Fruit fly (Drosophila melanogaster) whole organism, embryonic: ENCODE data around the gene osy.

Source experiments
- Adf1 ChIP-seq: fragments of 200-800 bp; sonication (Bioruptor generic); IDR thresholded peaks from 2 replicates; pipeline ENCODE4 v1.3.6; 2022; ENCODE audit warnings: missing biosample characterization, missing genetic modification characterization
- Asciz ChIP-seq: fragments of 200-800 bp; sonication (Bioruptor generic); optimal IDR thresholded peaks from 2 replicates; lab custom pipeline; 2017; ENCODE audit warnings: missing biosample characterization, mild to moderate bottlenecking, missing genetic modification characterization, missing genetic modification reagents
- BEAF-32 ChIP-seq: fragments of 200-800 bp; sonication (Bioruptor generic); optimal IDR thresholded peaks from 3 replicates; lab custom pipeline; 2017; ENCODE audit warnings: missing biosample characterization, missing genetic modification characterization, mild to moderate bottlenecking, moderate library complexity, missing genetic modification reagents
- CG10543 ChIP-seq: fragments of 200-800 bp; sonication (Bioruptor generic); optimal IDR thresholded peaks from 3 replicates; lab custom pipeline; 2017; ENCODE audit warnings: missing biosample characterization, mild to moderate bottlenecking, missing genetic modification characterization, moderate library complexity
- CG11456 ChIP-seq: fragments of 200-800 bp; sonication (Bioruptor generic); IDR thresholded peaks from 3 replicates; pipeline ENCODE4 v1.3.6; 2022; ENCODE audit warnings: missing biosample characterization, missing genetic modification characterization
- CG11695 ChIP-seq: fragments of 200-800 bp; sonication (Bioruptor generic); IDR thresholded peaks from 3 replicates; pipeline ENCODE4 v1.3.6; 2022; ENCODE audit warnings: missing biosample characterization, missing genetic modification characterization
- CG12104 ChIP-seq: fragments of 200-800 bp; sonication (Bioruptor generic); optimal IDR thresholded peaks from 3 replicates; lab custom pipeline; 2016; ENCODE audit warnings: missing biosample characterization, missing genetic modification characterization
- CG12219 ChIP-seq: fragments of 200-800 bp; sonication (Bioruptor generic); optimal IDR thresholded peaks from 3 replicates; lab custom pipeline; 2018; ENCODE audit warnings: missing biosample characterization, mild to moderate bottlenecking, missing genetic modification characterization
- CG12769 ChIP-seq: fragments of 200-800 bp; sonication (Bioruptor generic); optimal IDR thresholded peaks from 2 replicates; lab custom pipeline; 2019; ENCODE audit warnings: missing biosample characterization, mild to moderate bottlenecking, missing genetic modification characterization, moderate library complexity
- CG13287 ChIP-seq: fragments of 200-800 bp; sonication (Bioruptor generic); IDR thresholded peaks from 2 replicates; pipeline ENCODE4 v1.3.6; 2022; ENCODE audit warnings: missing biosample characterization, missing genetic modification characterization; ENCODE audit not compliant: partially characterized antibody
- CG14860 ChIP-seq: fragments of 200-800 bp; sonication (Bioruptor generic); IDR thresholded peaks from 3 replicates; pipeline ENCODE4 v1.3.6; 2022; ENCODE audit warnings: missing biosample characterization, missing genetic modification characterization; ENCODE audit not compliant: partially characterized antibody
- CG1603 ChIP-seq: fragments of 200-800 bp; sonication (Bioruptor generic); optimal IDR thresholded peaks from 2 replicates; lab custom pipeline; 2019; ENCODE audit warnings: missing biosample characterization, mild to moderate bottlenecking, missing genetic modification characterization, moderate library complexity
- CG16815 ChIP-seq: fragments of 200-800 bp; sonication (Bioruptor generic); optimal IDR thresholded peaks from 3 replicates; lab custom pipeline; 2017; ENCODE audit warnings: missing biosample characterization, mild to moderate bottlenecking, missing genetic modification characterization
- CG17186 ChIP-seq: fragments of 200-800 bp; sonication (Bioruptor generic); optimal IDR thresholded peaks from 3 replicates; lab custom pipeline; 2017; ENCODE audit warnings: missing biosample characterization, missing genetic modification reagents, missing genetic modification characterization
- CG17829 ChIP-seq: fragments of 200-800 bp; optimal IDR thresholded peaks from 2 replicates; lab custom pipeline; 2019; ENCODE audit warnings: missing biosample characterization, mild to moderate bottlenecking, missing genetic modification characterization, moderate library complexity
- CG2712 ChIP-seq: fragments of 200-800 bp; optimal IDR thresholded peaks from 3 replicates; lab custom pipeline; 2019; ENCODE audit warnings: missing biosample characterization, mild to moderate bottlenecking, missing genetic modification characterization, moderate library complexity
- CG4282 ChIP-seq: fragments of 200-800 bp; sonication (Bioruptor generic); optimal IDR thresholded peaks from 2 replicates; lab custom pipeline; 2016; ENCODE audit warnings: missing biosample characterization, missing genetic modification characterization
- CG43689 ChIP-seq: fragments of 200-800 bp; sonication (Bioruptor generic); IDR thresholded peaks from 2 replicates; pipeline ENCODE4 v1.3.6; 2022; ENCODE audit warnings: missing biosample characterization, missing genetic modification characterization
- CG6689 ChIP-seq: fragments of 200-800 bp; sonication (Bioruptor generic); IDR thresholded peaks from 2 replicates; pipeline ENCODE4 v1.3.6; 2022; ENCODE audit warnings: missing biosample characterization, missing genetic modification characterization
- Gug ChIP-seq: fragments of 200-800 bp; sonication (Bioruptor generic); IDR thresholded peaks from 4 replicates; pipeline ENCODE4 v1.3.6; 2022; ENCODE audit warnings: missing biosample characterization, missing genetic modification characterization
- Hand ChIP-seq: fragments of 200-800 bp; sonication (Bioruptor generic); optimal IDR thresholded peaks from 2 replicates; lab custom pipeline; 2017; ENCODE audit warnings: mild to moderate bottlenecking, missing biosample characterization, missing genetic modification reagents, missing genetic modification characterization
- Hey ChIP-seq: fragments of 200-800 bp; sonication (Bioruptor generic); optimal IDR thresholded peaks from 3 replicates; lab custom pipeline; 2018; ENCODE audit warnings: missing biosample characterization, mild to moderate bottlenecking, missing genetic modification characterization
- Hr78 ChIP-seq, 2 experiments: fragments of 200-800 bp in 1 of 2; fragments of >200 bp in 1 of 2; sonication (Bioruptor generic) in 1 of 2; optimal IDR thresholded peaks; 2 replicates each; lab custom pipeline; 2017 to 2019; ENCODE audit warnings: missing biosample characterization in 2 of 2, missing genetic modification characterization in 2 of 2, mild to moderate bottlenecking in 1 of 2, moderate library complexity in 1 of 2
- Jarid2 ChIP-seq: fragments of 200-800 bp; sonication (Bioruptor generic); optimal IDR thresholded peaks from 3 replicates; lab custom pipeline; 2017; ENCODE audit warnings: mild to moderate bottlenecking, missing biosample characterization, missing genetic modification reagents, missing genetic modification characterization
- Lhr ChIP-seq: fragments of 200-800 bp; sonication (Bioruptor generic); optimal IDR thresholded peaks from 3 replicates; lab custom pipeline; 2017; ENCODE audit warnings: mild to moderate bottlenecking, missing biosample characterization, missing genetic modification reagents, missing genetic modification characterization
- Med ChIP-seq: fragments of 200-800 bp; sonication (Bioruptor generic); peaks from one replicate; lab custom pipeline; 2016; ENCODE audit warnings: missing biosample characterization, missing genetic modification characterization, mild to moderate bottlenecking, inconsistent platforms, moderate library complexity
- Rfx ChIP-seq: fragments of 200-800 bp; sonication (Bioruptor generic); IDR thresholded peaks from 2 replicates; pipeline ENCODE4 v1.3.6; 2022; ENCODE audit warnings: missing biosample characterization, missing genetic modification characterization
- Rx ChIP-seq: fragments of 200-800 bp; sonication (Bioruptor generic); IDR thresholded peaks from 2 replicates; pipeline ENCODE4 v1.3.6; 2022; ENCODE audit warnings: missing biosample characterization, missing genetic modification characterization
- Sox100B ChIP-seq: fragments of 200-800 bp; sonication (Bioruptor generic); optimal IDR thresholded peaks from 3 replicates; lab custom pipeline; 2018; ENCODE audit warnings: missing biosample characterization, mild to moderate bottlenecking, missing genetic modification characterization
- Ssrp ChIP-seq: fragments of 200-800 bp; sonication (Bioruptor generic); optimal IDR thresholded peaks from 2 replicates; lab custom pipeline; 2018; ENCODE audit warnings: missing biosample characterization, mild to moderate bottlenecking, missing genetic modification characterization, moderate library complexity
- Trl ChIP-seq, 3 experiments: fragments of >200 bp in 2 of 3; fragments of 200-800 bp in 1 of 3; sonication (Bioruptor generic) in 1 of 3; optimal IDR thresholded peaks; 2 replicates in 1 of 3; 3 replicates in 2 of 3; lab custom pipeline; 2016 to 2017; ENCODE audit warnings: missing biosample characterization in 1 of 3, missing genetic modification characterization in 1 of 3
- btn ChIP-seq: fragments of 200-800 bp; sonication (Bioruptor generic); optimal IDR thresholded peaks from 2 replicates; lab custom pipeline; 2016; ENCODE audit warnings: missing biosample characterization, missing genetic modification characterization
- cad ChIP-seq: fragments of >200 bp; optimal IDR thresholded peaks from 2 replicates; lab custom pipeline; 2017; ENCODE audit warnings: missing biosample characterization, missing genetic modification characterization
- cas ChIP-seq: fragments of 200-800 bp; sonication (Bioruptor generic); IDR thresholded peaks from 2 replicates; pipeline ENCODE4 v1.3.6; 2022; ENCODE audit warnings: missing biosample characterization, missing genetic modification characterization
- cg ChIP-seq: fragments of 200-800 bp; sonication (Bioruptor generic); optimal IDR thresholded peaks from 3 replicates; lab custom pipeline; 2019; ENCODE audit warnings: missing biosample characterization, mild to moderate bottlenecking, missing genetic modification characterization, moderate library complexity
- chinmo ChIP-seq: fragments of 200-800 bp; sonication (Bioruptor generic); IDR thresholded peaks from 4 replicates; pipeline ENCODE4 v1.3.6; 2022; ENCODE audit warnings: missing biosample characterization, missing genetic modification characterization; ENCODE audit not compliant: partially characterized antibody
- da ChIP-seq: fragments of 200-800 bp; sonication (Bioruptor generic); optimal IDR thresholded peaks from 2 replicates; lab custom pipeline; 2016; ENCODE audit warnings: missing biosample characterization, missing genetic modification characterization
- dimm ChIP-seq: fragments of 200-800 bp; sonication (Bioruptor generic); IDR thresholded peaks from 2 replicates; pipeline ENCODE4 v1.3.6; 2022; ENCODE audit warnings: missing biosample characterization, missing genetic modification characterization
- ems ChIP-seq: fragments of 200-800 bp; sonication (Bioruptor generic); optimal IDR thresholded peaks from 3 replicates; lab custom pipeline; 2016; ENCODE audit warnings: missing biosample characterization, missing genetic modification characterization
- en ChIP-seq: fragments of 200-800 bp; sonication (Bioruptor generic); optimal IDR thresholded peaks from 2 replicates; lab custom pipeline; 2016; ENCODE audit warnings: missing biosample characterization, missing genetic modification characterization
- eve ChIP-seq, 2 experiments: fragments of >200 bp; optimal IDR thresholded peaks; 2 replicates each; lab custom pipeline; 2017; ENCODE audit warnings: missing biosample characterization in 2 of 2, missing genetic modification characterization in 2 of 2
- gce ChIP-seq: fragments of 200-800 bp; sonication (Bioruptor generic); IDR thresholded peaks from 3 replicates; pipeline ENCODE4 v1.3.6; 2022; ENCODE audit warnings: missing biosample characterization, missing genetic modification characterization
- hkb ChIP-seq, 2 experiments: fragments of 200-800 bp in 1 of 2; fragments of >200 bp in 1 of 2; sonication (Bioruptor generic) in 1 of 2; IDR thresholded peaks in 1 of 2; optimal IDR thresholded peaks in 1 of 2; 2 replicates each; pipeline versions ENCODE4 v1.3.6 to Lab custom; 2017 to 2022; ENCODE audit warnings: missing biosample characterization in 1 of 2, missing genetic modification characterization in 1 of 2
- lola ChIP-seq, 3 experiments: fragments of >200 bp in 2 of 3; fragments of 200-800 bp in 1 of 3; sonication (Bioruptor generic) in 1 of 3; optimal IDR thresholded peaks; 2 replicates each; lab custom pipeline; 2017 to 2019; ENCODE audit warnings: missing biosample characterization in 3 of 3, missing genetic modification characterization in 3 of 3, mild to moderate bottlenecking in 1 of 3, moderate library complexity in 1 of 3
- onecut ChIP-seq: fragments of 200-800 bp; sonication (Bioruptor generic); IDR thresholded peaks from 2 replicates; pipeline ENCODE4 v1.3.6; 2022; ENCODE audit warnings: missing biosample characterization, missing genetic modification characterization
- psq ChIP-seq: fragments of 200-800 bp; sonication (Bioruptor generic); optimal IDR thresholded peaks from 2 replicates; lab custom pipeline; 2017; ENCODE audit warnings: missing biosample characterization, missing genetic modification characterization
- sima ChIP-seq: fragments of 200-800 bp; sonication (Bioruptor generic); optimal IDR thresholded peaks from 2 replicates; lab custom pipeline; 2016; ENCODE audit warnings: missing biosample characterization, missing genetic modification characterization
- sqz ChIP-seq: fragments of 200-800 bp; sonication (Bioruptor generic); optimal IDR thresholded peaks from 3 replicates; lab custom pipeline; 2018; ENCODE audit warnings: missing biosample characterization, mild to moderate bottlenecking, missing genetic modification characterization
- tgo ChIP-seq: fragments of 200-800 bp; sonication (Bioruptor generic); IDR thresholded peaks from 3 replicates; pipeline ENCODE4 v1.3.6; 2022; ENCODE audit warnings: missing biosample characterization, missing genetic modification characterization
- trh ChIP-seq: fragments of 200-800 bp; sonication (Bioruptor generic); optimal IDR thresholded peaks from 2 replicates; lab custom pipeline; 2016; ENCODE audit warnings: missing biosample characterization, missing genetic modification characterization

osy gene

dm6 chr3R:26318116-26318515, at the start of gene osy:
Gene osy (plus strand): TSS chr3R:26318355.
- TF ChIP-seq CG12219 (GFP tag; lab: Kevin White, UChicago), result no peak
- TF ChIP-seq Hey (tag; lab: Kevin White, UChicago), result no peak
- no peak for TF ChIP-seq Rx (GFP tag; lab: Robert Waterston, UW)
- TF ChIP-seq dimm (GFP tag; lab: Robert Waterston, UW), result no peak
- TF ChIP-seq btn (GFP tag; lab: Kevin White, UChicago), result no peak
- TF ChIP-seq CG43689, result no peak
- TF ChIP-seq trh (GFP tag; lab: Kevin White, UChicago), result no peak
- peak; percentile 48 for TF ChIP-seq Jarid2 (GFP tag; lab: Kevin White, UChicago)
- TF ChIP-seq Adf1, result peak; percentile 82
- no peak for TF ChIP-seq en (GFP tag; lab: Kevin White, UChicago)
- TF ChIP-seq Hr78 (GFP tag; optimal IDR thresholded peaks at IDR 0.05; lab: Kevin White, UChicago), result no peak
- peak; percentile 21; the same call in 1 of the 2 replicates for TF ChIP-seq CG13287
- TF ChIP-seq CG17829 (tag; lab: Kevin White, UChicago), result no peak
- TF ChIP-seq Hand, result no peak
- TF ChIP-seq Trl (optimal IDR thresholded peaks at IDR 0.05; lab: Kevin White, UChicago), result no peak
- no peak for TF ChIP-seq Trl (GFP tag; optimal IDR thresholded peaks at IDR 0.05; lab: Kevin White, UChicago)
- TF ChIP-seq CG10543 (GFP tag; lab: Kevin White, UChicago), result peak; percentile 45
- TF ChIP-seq CG11695 (GFP tag; lab: Robert Waterston, UW), result no peak
- 0 out of 2 replicates have a peak, but pooled peaks have one; percentile 9 for TF ChIP-seq Rfx (GFP tag; lab: Robert Waterston, UW)
- TF ChIP-seq CG11456 (GFP tag; lab: Robert Waterston, UW), result 0 out of 3 replicates have a peak, but pooled peaks have one; percentile 29
- TF ChIP-seq hkb (optimal IDR thresholded peaks at IDR 0.05; lab: Kevin White, UChicago), result no peak
- TF ChIP-seq hkb (GFP tag; IDR thresholded peaks at IDR 0.05; lab: Robert Waterston, UW), result no peak
- TF ChIP-seq ems (GFP tag; lab: Kevin White, UChicago), result no peak
- no peak for TF ChIP-seq lola (GFP tag; optimal IDR thresholded peaks at IDR 0.05; lab: Kevin White, UChicago)
- TF ChIP-seq CG12104, result no peak
- no peak for TF ChIP-seq onecut (GFP tag; lab: Robert Waterston, UW)
- no peak for TF ChIP-seq BEAF-32 (GFP tag; lab: Kevin White, UChicago)
- no peak for TF ChIP-seq CG1603
- TF ChIP-seq psq, result no peak
- no peak for TF ChIP-seq tgo (GFP tag; lab: Robert Waterston, UW)
- TF ChIP-seq sima (GFP tag; lab: Kevin White, UChicago), result no peak
- TF ChIP-seq sqz (GFP tag; lab: Kevin White, UChicago), result no peak
- no peak for TF ChIP-seq da (GFP tag; lab: Kevin White, UChicago)
- TF ChIP-seq Asciz (GFP tag; lab: Kevin White, UChicago), result no peak
- TF ChIP-seq CG16815 (GFP tag; lab: Kevin White, UChicago), result no peak
- TF ChIP-seq Sox100B (GFP tag; lab: Kevin White, UChicago), result no peak
- no peak for TF ChIP-seq cad (GFP tag; lab: Kevin White, UChicago)
- no peak for TF ChIP-seq cg
- TF ChIP-seq CG14860 (GFP tag; lab: Robert Waterston, UW), result no peak
- no peak for TF ChIP-seq Gug (GFP tag; lab: Robert Waterston, UW)
- TF ChIP-seq CG2712 (tag; lab: Kevin White, UChicago), result no peak
- TF ChIP-seq CG4282 (GFP tag; lab: Kevin White, UChicago), result no peak
- TF ChIP-seq cas (GFP tag; lab: Robert Waterston, UW), result 0 out of 2 replicates have a peak, but pooled peaks have one; percentile 8
- TF ChIP-seq eve (GFP tag; optimal IDR thresholded peaks at IDR 0.05; lab: Kevin White, UChicago), result no peak
- TF ChIP-seq chinmo (GFP tag; lab: Robert Waterston, UW), result peak; percentile 74; the same call in 2 of the 4 replicates
- TF ChIP-seq Med (GFP tag; lab: Kevin White, UChicago), result peak; percentile 68
- no peak for TF ChIP-seq CG17186 (GFP tag; lab: Kevin White, UChicago)
- no peak for TF ChIP-seq Lhr
- TF ChIP-seq CG6689 (GFP tag; lab: Robert Waterston, UW), result no peak
- TF ChIP-seq Ssrp (tag; lab: Kevin White, UChicago), result no peak
- no peak for TF ChIP-seq gce
- peak; percentile 5 for TF ChIP-seq CG12769 (tag; lab: Kevin White, UChicago)
